Worm (Caenorhabditis elegans): ENCODE results near the gene Y54G11A.9.

DNA sequence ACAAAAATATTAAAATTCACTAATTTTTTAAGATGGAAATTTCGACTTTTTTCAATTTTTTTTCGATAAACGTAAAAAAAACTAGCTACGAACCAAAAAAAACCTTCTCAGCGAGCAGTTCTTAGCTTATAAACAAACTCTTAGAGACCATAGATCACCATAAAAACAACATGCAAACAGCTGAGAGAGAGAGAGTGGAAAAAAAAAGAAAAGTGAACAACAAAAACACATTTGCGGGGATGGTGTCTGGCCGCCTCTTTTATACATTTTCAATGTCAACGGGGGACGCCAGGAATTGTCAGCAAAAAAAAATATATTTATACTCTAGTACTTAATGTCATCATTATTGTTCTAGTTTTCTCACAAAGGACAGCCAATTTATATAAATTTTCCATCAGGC, 34.7 kb downstream of the Y54G11A.9 start:
- TF ChIP-seq snpc-4 (GFP tag; optimal IDR thresholded peaks at IDR 0.05) (no peak), snpc-4 (tag; optimal IDR thresholded peaks at IDR 0.05) (no peak), cebp-1 (GFP tag; IDR thresholded peaks at IDR 0.05) (no peak), cebp-1 (tag; optimal IDR thresholded peaks at IDR 0.05) (no peak), pha-4 (tag; optimal IDR thresholded peaks at IDR 0.05) (no peak), mxl-1 (tag; optimal IDR thresholded peaks at IDR 0.05) (no peak)
